Worm (Caenorhabditis elegans) whole organism, L2 larva: ENCODE measurements around the gene szy-20.

Experiments used
- C34F6.9 ChIP-seq: fragments of 150-350 bp; optimal IDR thresholded peaks from 2 replicates; lab custom pipeline; 2014; ENCODE audit warnings: missing biosample characterization, missing genetic modification characterization
- F13H6.1 ChIP-seq: sonication (generic microtip); optimal IDR thresholded peaks from 2 replicates; lab custom pipeline; 2016; ENCODE audit warnings: missing genetic modification characterization, missing compliant biosample characterization
- R02D3.7 ChIP-seq: fragments of 150-350 bp; optimal IDR thresholded peaks from 2 replicates; lab custom pipeline; 2014; ENCODE audit warnings: missing biosample characterization, missing genetic modification characterization
- Y55F3AM.14 ChIP-seq: fragments of 200-800 bp; sonication (Bioruptor generic); optimal IDR thresholded peaks from 2 replicates; lab custom pipeline; 2018; ENCODE audit warnings: mild to moderate bottlenecking, missing genetic modification characterization, missing compliant biosample characterization
- ZK546.5 ChIP-seq: sonication (generic microtip); optimal IDR thresholded peaks from 2 replicates; lab custom pipeline; 2017; ENCODE audit warnings: missing biosample characterization, missing genetic modification characterization
- alr-1 ChIP-seq: fragments of 150-350 bp; optimal IDR thresholded peaks from 2 replicates; lab custom pipeline; 2014; ENCODE audit warnings: missing biosample characterization, missing genetic modification characterization
- ama-1 ChIP-seq: fragments of 150-350 bp; optimal IDR thresholded peaks from 2 replicates; lab custom pipeline; 2018; ENCODE audit warnings: inconsistent platforms
- blmp-1 ChIP-seq: sonication (generic microtip); optimal IDR thresholded peaks from 2 replicates; lab custom pipeline; 2017; ENCODE audit warnings: missing genetic modification characterization, mild to moderate bottlenecking, missing compliant biosample characterization, antibody characterized with exemption, moderate library complexity; ENCODE audit not compliant: insufficient read depth
- ceh-16 ChIP-seq: fragments of 150-350 bp; optimal IDR thresholded peaks from 2 replicates; lab custom pipeline; 2014; ENCODE audit warnings: missing biosample characterization, missing genetic modification characterization
- ceh-82 ChIP-seq: fragments of 150-350 bp; optimal IDR thresholded peaks from 2 replicates; lab custom pipeline; 2014; ENCODE audit warnings: missing biosample characterization, missing genetic modification characterization
- crh-2 ChIP-seq: sonication (generic microtip); optimal IDR thresholded peaks from 2 replicates; lab custom pipeline; 2017; ENCODE audit warnings: missing biosample characterization, missing genetic modification characterization
- egl-27 ChIP-seq: sonication (generic microtip); optimal IDR thresholded peaks from 3 replicates; lab custom pipeline; 2017; ENCODE audit warnings: missing biosample characterization, missing genetic modification reagents, missing genetic modification characterization
- elt-1 ChIP-seq: fragments of 150-350 bp; optimal IDR thresholded peaks from 2 replicates; lab custom pipeline; 2014; ENCODE audit warnings: missing biosample characterization, missing genetic modification characterization
- elt-3 ChIP-seq: sonication (generic microtip); optimal IDR thresholded peaks from 2 replicates; lab custom pipeline; 2017; ENCODE audit warnings: missing biosample characterization, missing genetic modification characterization
- fos-1 ChIP-seq: fragments of 150-350 bp; optimal IDR thresholded peaks from 2 replicates; lab custom pipeline; 2014; ENCODE audit warnings: missing biosample characterization, missing genetic modification characterization
- lin-11 ChIP-seq: fragments of 150-350 bp; sonication (generic microtip); optimal IDR thresholded peaks from 2 replicates; lab custom pipeline; 2014; ENCODE audit warnings: missing biosample characterization, missing genetic modification characterization, inconsistent platforms, mixed read lengths
- lin-13 ChIP-seq: fragments of 150-350 bp; optimal IDR thresholded peaks from 2 replicates; lab custom pipeline; 2014; ENCODE audit warnings: missing biosample characterization, missing genetic modification reagents, missing genetic modification characterization
- lin-39 ChIP-seq: fragments of 150-350 bp; optimal IDR thresholded peaks from 2 replicates; lab custom pipeline; 2014; ENCODE audit warnings: missing biosample characterization, missing genetic modification reagents, missing genetic modification characterization
- lsy-2 ChIP-seq, 2 experiments: fragments of 150-350 bp in 1 of 2; sonication (generic microtip) in 1 of 2; optimal IDR thresholded peaks; 2 replicates each; lab custom pipeline; 2014 to 2017; ENCODE audit warnings: missing biosample characterization in 2 of 2, missing genetic modification characterization in 2 of 2
- mab-5 ChIP-seq: fragments of 150-350 bp; optimal IDR thresholded peaks from 2 replicates; lab custom pipeline; 2014; ENCODE audit warnings: missing biosample characterization, missing genetic modification characterization
- mbf-1 ChIP-seq: sonication (generic microtip); optimal IDR thresholded peaks from 2 replicates; lab custom pipeline; 2017; ENCODE audit warnings: missing biosample characterization, missing genetic modification characterization
- nhr-10 ChIP-seq: sonication (generic microtip); optimal IDR thresholded peaks from 2 replicates; lab custom pipeline; 2017; ENCODE audit warnings: missing biosample characterization, missing genetic modification characterization
- nhr-11 ChIP-seq: fragments of 150-350 bp; optimal IDR thresholded peaks from 2 replicates; lab custom pipeline; 2014; ENCODE audit warnings: missing biosample characterization, missing genetic modification characterization
- nhr-12 ChIP-seq: fragments of 150-350 bp; optimal IDR thresholded peaks from 2 replicates; lab custom pipeline; 2014; ENCODE audit warnings: missing biosample characterization, missing genetic modification characterization
- nhr-129 ChIP-seq: fragments of 150-350 bp; optimal IDR thresholded peaks from 2 replicates; lab custom pipeline; 2014; ENCODE audit warnings: missing biosample characterization, missing genetic modification characterization
- nhr-21 ChIP-seq: fragments of 150-350 bp; optimal IDR thresholded peaks from 2 replicates; lab custom pipeline; 2014; ENCODE audit warnings: missing biosample characterization, missing genetic modification characterization
- nhr-237 ChIP-seq: fragments of 150-350 bp; optimal IDR thresholded peaks from 2 replicates; lab custom pipeline; 2014; ENCODE audit warnings: missing biosample characterization, missing genetic modification characterization
- nhr-25 ChIP-seq: fragments of 150-350 bp; sonication (generic microtip); optimal IDR thresholded peaks from 3 replicates; lab custom pipeline; 2014; ENCODE audit warnings: missing biosample characterization, missing genetic modification characterization
- peb-1 ChIP-seq: fragments of 150-350 bp; optimal IDR thresholded peaks from 2 replicates; lab custom pipeline; 2014; ENCODE audit warnings: missing biosample characterization, missing genetic modification characterization
- sem-4 ChIP-seq: fragments of 150-350 bp; optimal IDR thresholded peaks from 2 replicates; lab custom pipeline; 2014; ENCODE audit warnings: missing biosample characterization, missing genetic modification reagents, missing genetic modification characterization
- skn-1 ChIP-seq: sonication (generic microtip); optimal IDR thresholded peaks from 2 replicates; lab custom pipeline; 2017; ENCODE audit warnings: missing biosample characterization, missing genetic modification characterization
- sma-3 ChIP-seq: sonication (generic microtip); optimal IDR thresholded peaks from 2 replicates; lab custom pipeline; 2016; ENCODE audit warnings: missing genetic modification reagents, missing genetic modification characterization, missing compliant biosample characterization
- snpc-4 ChIP-seq: fragments of 150-350 bp; optimal IDR thresholded peaks from 2 replicates; lab custom pipeline; 2014; ENCODE audit warnings: missing biosample characterization, missing genetic modification characterization
- unc-39 ChIP-seq: fragments of 150-350 bp; optimal IDR thresholded peaks from 2 replicates; lab custom pipeline; 2014; ENCODE audit warnings: missing biosample characterization, missing genetic modification characterization
- unc-55 ChIP-seq: fragments of 150-350 bp; sonication (generic microtip); optimal IDR thresholded peaks from 3 replicates; lab custom pipeline; 2014; ENCODE audit warnings: missing biosample characterization, missing genetic modification reagents, missing genetic modification characterization
- unc-62 ChIP-seq: fragments of 150-350 bp; optimal IDR thresholded peaks from 2 replicates; lab custom pipeline; 2014; ENCODE audit warnings: missing biosample characterization, missing genetic modification reagents, missing genetic modification characterization
- zag-1 ChIP-seq: fragments of 150-350 bp; optimal IDR thresholded peaks from 2 replicates; lab custom pipeline; 2014; ENCODE audit warnings: missing biosample characterization, missing genetic modification characterization
- ztf-1 ChIP-seq: fragments of 200-800 bp; sonication (Bioruptor generic); conservative IDR thresholded peaks from 2 replicates; pipeline ENCODE4 v1.3.6; 2022; ENCODE audit warnings: missing genetic modification characterization, missing compliant biosample characterization

Gene szy-20

ce11 chrII:8933693-8934432 is 35.3 kb downstream of the szy-20 start, which contains the start of gene T21B10.3 (continued):
- TF ChIP-seq ceh-16 (tag; lab: Kevin White, UChicago), result no peak
- TF ChIP-seq nhr-10 (tag; lab: Kevin White, UChicago), result no peak
- no peak for TF ChIP-seq zag-1 (tag; lab: Kevin White, UChicago)
- TF ChIP-seq snpc-4, result no peak
- TF ChIP-seq unc-39 (tag; lab: Kevin White, UChicago), result no peak
- no peak for TF ChIP-seq skn-1 (tag; lab: Kevin White, UChicago)
- peak; percentile 14 for TF ChIP-seq Y55F3AM.14 (GFP tag; lab: Kevin White, UChicago)
- TF ChIP-seq egl-27, result no peak
- no peak for TF ChIP-seq ceh-82 (tag; lab: Kevin White, UChicago)
- TF ChIP-seq R02D3.7 (tag; lab: Kevin White, UChicago), result no peak
- no peak for TF ChIP-seq lin-11 (tag; lab: Kevin White, UChicago)
- TF ChIP-seq nhr-25 (tag; lab: Kevin White, UChicago), result no peak
- TF ChIP-seq alr-1 (tag; lab: Kevin White, UChicago), result no peak
- TF ChIP-seq nhr-237 (tag; lab: Kevin White, UChicago), result no peak

ce11 chrII:8932392-8932791 is 36.7 kb downstream of the szy-20 start:
- no peak for TF ChIP-seq nhr-21
- no peak for TF ChIP-seq ztf-1
- TF ChIP-seq elt-1 (tag; lab: Kevin White, UChicago), result no peak
- no peak for TF ChIP-seq lin-11 (tag; lab: Kevin White, UChicago)
- TF ChIP-seq C34F6.9 (tag; lab: Kevin White, UChicago), result no peak

ce11 chrII:8931405-8932149 is 37.6 kb downstream of the szy-20 start:
- peak; percentile 28 for TF ChIP-seq fos-1 (tag; lab: Kevin White, UChicago)
- TF ChIP-seq F13H6.1, result peak; percentile 45
- TF ChIP-seq sem-4 (tag; lab: Kevin White, UChicago), result no peak
- TF ChIP-seq nhr-21, result no peak
- TF ChIP-seq lsy-2 (tag; optimal IDR thresholded peaks at IDR 0.05; lab: Kevin White, UChicago), result peak in 1 of 2 experiments; percentile 20
- no peak for TF ChIP-seq unc-55 (GFP tag; lab: Kevin White, UChicago)
- no peak for TF ChIP-seq elt-3
- TF ChIP-seq lin-39 (tag; lab: Kevin White, UChicago), result no peak
- TF ChIP-seq crh-2, result peak; percentile 47
- peak; percentile 10 for TF ChIP-seq C34F6.9 (tag; lab: Kevin White, UChicago)
- TF ChIP-seq mbf-1 (tag; lab: Kevin White, UChicago), result no peak
- TF ChIP-seq snpc-4, result no peak
- peak; percentile 71 for TF ChIP-seq ama-1 (lab: Kevin White, UChicago)
- TF ChIP-seq peb-1, result no peak
- no peak for TF ChIP-seq unc-62 (GFP tag; lab: Kevin White, UChicago)
- no peak for TF ChIP-seq mab-5
- no peak for TF ChIP-seq nhr-12
- no peak for TF ChIP-seq Y55F3AM.14 (GFP tag; lab: Kevin White, UChicago)
- TF ChIP-seq lin-13 (GFP tag; lab: Kevin White, UChicago), result no peak
- TF ChIP-seq nhr-129 (tag; lab: Kevin White, UChicago), result peak; percentile 10
- no peak for TF ChIP-seq nhr-237 (tag; lab: Kevin White, UChicago)
- no peak for TF ChIP-seq blmp-1 (tag; lab: Kevin White, UChicago)
- TF ChIP-seq, all 48 proteins: peak for 7

- TF ChIP-seq nhr-10 (tag; lab: Kevin White, UChicago) (no peak), unc-55 (GFP tag; lab: Kevin White, UChicago) (no peak), elt-3 (no peak), sma-3 (GFP tag; lab: Kevin White, UChicago) (no peak), ZK546.5 (tag; lab: Kevin White, UChicago) (no peak), nhr-11 (tag; lab: Kevin White, UChicago) (no peak), R02D3.7 (tag; lab: Kevin White, UChicago) (no peak), unc-62 (GFP tag; lab: Kevin White, UChicago) (no peak)
Observed at ce11 chrII:8930763-8931162, 38.4 kb downstream of the szy-20 start, which contains the start of gene enol-1. TSS of gene enol-1 (plus strand) at chrII:8930997.
